Fruit fly (Drosophila melanogaster): ENCODE results near the gene ham.

DNA sequence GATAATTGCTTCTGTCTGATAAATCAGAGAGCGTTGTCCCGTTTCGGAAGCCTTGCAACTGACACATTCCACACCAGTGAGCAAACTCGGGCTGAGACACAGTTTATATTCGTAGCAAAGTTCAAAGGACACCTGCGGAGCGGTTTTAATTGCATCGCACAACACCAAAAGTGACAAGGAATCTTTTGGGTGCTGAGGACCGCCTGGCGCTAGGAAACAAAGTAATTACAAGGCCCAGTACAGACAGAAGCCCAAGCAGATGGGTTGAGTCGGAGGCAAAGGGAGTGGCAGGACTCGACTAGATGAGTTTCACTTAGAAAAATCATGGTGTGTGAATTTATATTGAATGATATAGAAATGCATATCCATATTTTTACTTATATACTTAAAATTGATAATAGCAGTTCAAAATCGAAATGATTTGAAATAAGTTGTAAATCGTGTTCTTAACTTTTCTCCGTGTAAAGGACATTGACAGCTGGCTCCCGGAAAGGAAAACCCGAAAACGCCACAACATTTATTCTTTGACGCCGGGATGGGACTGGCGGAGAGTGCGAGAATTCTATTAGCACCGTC, 16.1 kb upstream of the ham start:
- TF ChIP-seq psq (optimal IDR thresholded peaks at IDR 0.05) (no peak), Dll (optimal IDR thresholded peaks at IDR 0.05) (no peak)
